Fruit fly (Drosophila melanogaster): ENCODE data around the gene CG15386.

Gene CG15386

dm6 chr2L:2166958-2167707 lies 49.9 kb downstream of the CG15386 start (continued):
- peak; percentile 53; the same call in 1 of the 2 replicates for TF ChIP-seq vvl (GFP tag; IDR thresholded peaks at IDR 0.05)
- no peak for TF ChIP-seq B-H2 (GFP tag; optimal IDR thresholded peaks at IDR 0.05)
- TF ChIP-seq fd64A (GFP tag; optimal IDR thresholded peaks at IDR 0.05): no peak
- TF ChIP-seq CG34224 (GFP tag; IDR thresholded peaks at IDR 0.05; ENCODE audit: partially characterized antibody): no peak
- no peak for TF ChIP-seq H15 (GFP tag; IDR thresholded peaks at IDR 0.05)
- no peak for TF ChIP-seq CG30403 (GFP tag; optimal IDR thresholded peaks at IDR 0.05)
- TF ChIP-seq CG9876 (GFP tag; optimal IDR thresholded peaks at IDR 0.05): no peak
- no peak for TF ChIP-seq CG2202 (tag; optimal IDR thresholded peaks at IDR 0.05)
- no peak for TF ChIP-seq CG14014 (GFP tag; IDR thresholded peaks at IDR 0.05)
- TF ChIP-seq CG3281 (GFP tag; optimal IDR thresholded peaks at IDR 0.05): no peak
- TF ChIP-seq CG18476 (GFP tag; optimal IDR thresholded peaks at IDR 0.05): no peak
- no peak for TF ChIP-seq ttk (GFP tag; IDR thresholded peaks at IDR 0.05)
- TF ChIP-seq CG10147 (GFP tag; optimal IDR thresholded peaks at IDR 0.05): no peak
- TF ChIP-seq D19A (tag; optimal IDR thresholded peaks at IDR 0.05): peak; percentile 12
- no peak for TF ChIP-seq Elba2 (GFP tag; optimal IDR thresholded peaks at IDR 0.05)
- TF ChIP-seq ase (GFP tag; IDR thresholded peaks at IDR 0.05): no peak
- TF ChIP-seq CG2712 (tag; optimal IDR thresholded peaks at IDR 0.05): peak; percentile 13
- no peak for TF ChIP-seq mam (GFP tag; optimal IDR thresholded peaks at IDR 0.05)
- TF ChIP-seq CG12769 (tag; optimal IDR thresholded peaks at IDR 0.05): peak; percentile 66
- no peak for TF ChIP-seq CG3065 (GFP tag; optimal IDR thresholded peaks at IDR 0.05)
- TF ChIP-seq scrt (GFP tag; optimal IDR thresholded peaks at IDR 0.05): no peak
- no peak for TF ChIP-seq B-H1 (GFP tag; IDR thresholded peaks at IDR 0.05)
- TF ChIP-seq CG2199 (GFP tag; IDR thresholded peaks at IDR 0.05): peak; percentile 72; the same call in 1 of the 3 replicates
- TF ChIP-seq CG7357 (GFP tag; IDR thresholded peaks at IDR 0.05): no peak
- TF ChIP-seq wdn (GFP tag; IDR thresholded peaks at IDR 0.05): no peak
- TF ChIP-seq CG13894 (tag; optimal IDR thresholded peaks at IDR 0.05): peak; percentile 68
- TF ChIP-seq CG1233 (GFP tag; optimal IDR thresholded peaks at IDR 0.05): no peak
- TF ChIP-seq croc (GFP tag; conservative IDR thresholded peaks at IDR 0.05): no peak
- TF ChIP-seq NK7.1 (GFP tag; optimal IDR thresholded peaks at IDR 0.05): no peak
- no peak for TF ChIP-seq ac (GFP tag; optimal IDR thresholded peaks at IDR 0.05)
- TF ChIP-seq Max (GFP tag; optimal IDR thresholded peaks at IDR 0.05): no peak
- no peak for TF ChIP-seq HHEX (GFP tag; optimal IDR thresholded peaks at IDR 0.05)
- TF ChIP-seq CG3726 (GFP tag; IDR thresholded peaks at IDR 0.05): no peak
- TF ChIP-seq CG15269 (tag; optimal IDR thresholded peaks at IDR 0.05): no peak
- TF ChIP-seq CG7839 (tag; optimal IDR thresholded peaks at IDR 0.05): no peak
- no peak for TF ChIP-seq Side (GFP tag; optimal IDR thresholded peaks at IDR 0.05)
- no peak for TF ChIP-seq CG10431 (GFP tag; optimal IDR thresholded peaks at IDR 0.05)
- no peak for TF ChIP-seq Dip2 (GFP tag; IDR thresholded peaks at IDR 0.05)
- no peak for TF ChIP-seq al (GFP tag; IDR thresholded peaks at IDR 0.05)
- TF ChIP-seq Ptx1 (GFP tag; IDR thresholded peaks at IDR 0.05): no peak
- no peak for TF ChIP-seq CG11723 (GFP tag; optimal IDR thresholded peaks at IDR 0.05)
- no peak for TF ChIP-seq luna (GFP tag; optimal IDR thresholded peaks at IDR 0.05)
- TF ChIP-seq bab2 (GFP tag; optimal IDR thresholded peaks at IDR 0.05): no peak
- TF ChIP-seq Atf-2 (GFP tag; optimal IDR thresholded peaks at IDR 0.05): no peak
- no peak for TF ChIP-seq Pdp1 (GFP tag; optimal IDR thresholded peaks at IDR 0.05)
- TF ChIP-seq odd (GFP tag; optimal IDR thresholded peaks at IDR 0.05): no peak
- no peak for TF ChIP-seq crol (GFP tag; IDR thresholded peaks at IDR 0.05)
- 0 out of 3 replicates have a peak, but pooled peaks have one; percentile 17 for TF ChIP-seq CG17361 (GFP tag; IDR thresholded peaks at IDR 0.05)
- 0 out of 2 replicates have a peak, but pooled peaks have one; percentile 41 for TF ChIP-seq Awh (GFP tag; IDR thresholded peaks at IDR 0.05)
- TF ChIP-seq Dip3 (GFP tag; optimal IDR thresholded peaks at IDR 0.05): no peak
- no peak for TF ChIP-seq ci (GFP tag; IDR thresholded peaks at IDR 0.05)

Data from whole organism, embryonic.